Worm (Caenorhabditis elegans): ENCODE data around the gene C25H3.7.
A peak's percentile ranks its signal among the peaks of the same experiment; 100 is the strongest.
"Not testable (repeated sequence)": the region's sequence is repeated elsewhere in the genome, so short reads cannot be mapped to it uniquely, and the experiment has no call there.

The C25H3.7 gene

DNA sequence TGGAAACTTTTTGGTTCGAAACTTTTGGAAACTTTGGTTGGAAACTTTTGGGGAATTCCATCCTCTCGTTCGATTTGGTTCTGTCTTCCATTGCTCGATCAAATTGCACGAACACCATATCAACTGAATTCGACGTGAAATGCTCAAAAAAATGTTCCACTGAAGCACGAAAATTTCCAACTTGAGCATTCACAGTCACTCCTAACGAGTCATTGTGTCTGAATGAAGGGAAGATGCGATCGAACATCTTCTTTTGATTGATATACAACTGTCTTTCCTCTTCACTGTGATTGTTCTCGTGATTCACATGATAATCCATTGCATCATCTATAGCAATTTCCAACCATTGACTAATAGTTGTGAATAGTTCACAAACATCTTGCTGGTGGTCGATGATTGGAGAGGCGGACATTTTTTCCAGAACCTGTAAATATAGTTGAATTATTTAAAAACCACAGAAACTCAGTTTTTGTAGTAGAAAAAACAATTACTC is 40.4 kb downstream of the C25H3.7 start, which contains the start of gene F59E12.15:
Gene F59E12.15 (minus strand): TSS at position 51 of the 493 bp plus-strand sequence.
- no peak for TF ChIP-seq K02D7.2 (tag; optimal IDR thresholded peaks at IDR 0.05)
- TF ChIP-seq unc-55 (GFP tag; optimal IDR thresholded peaks at IDR 0.05) = no peak
- TF ChIP-seq zip-5 (tag; optimal IDR thresholded peaks at IDR 0.05) = no peak
- no peak for TF ChIP-seq pax-1 (tag; optimal IDR thresholded peaks at IDR 0.05)
- TF ChIP-seq C08G9.2 (tag; optimal IDR thresholded peaks at IDR 0.05) = no peak
- TF ChIP-seq tbx-2 (tag; optimal IDR thresholded peaks at IDR 0.05) = no peak
- no peak for TF ChIP-seq syd-9 (tag; optimal IDR thresholded peaks at IDR 0.05)
- TF ChIP-seq ceh-31 (tag; optimal IDR thresholded peaks at IDR 0.05) = no peak
- no peak for TF ChIP-seq pat-9 (tag; optimal IDR thresholded peaks at IDR 0.05)
- TF ChIP-seq ref-2 (tag; optimal IDR thresholded peaks at IDR 0.05) = no peak
- no peak for TF ChIP-seq ceh-9 (tag; optimal IDR thresholded peaks at IDR 0.05)
- TF ChIP-seq tbx-7 (tag; optimal IDR thresholded peaks at IDR 0.05) = no peak
- TF ChIP-seq ama-1 (optimal IDR thresholded peaks at IDR 0.05) = no peak
- TF ChIP-seq sox-2 (GFP tag; IDR thresholded peaks at IDR 0.05) = no peak
- TF ChIP-seq lin-11 (tag; optimal IDR thresholded peaks at IDR 0.05) = no peak

DNA sequence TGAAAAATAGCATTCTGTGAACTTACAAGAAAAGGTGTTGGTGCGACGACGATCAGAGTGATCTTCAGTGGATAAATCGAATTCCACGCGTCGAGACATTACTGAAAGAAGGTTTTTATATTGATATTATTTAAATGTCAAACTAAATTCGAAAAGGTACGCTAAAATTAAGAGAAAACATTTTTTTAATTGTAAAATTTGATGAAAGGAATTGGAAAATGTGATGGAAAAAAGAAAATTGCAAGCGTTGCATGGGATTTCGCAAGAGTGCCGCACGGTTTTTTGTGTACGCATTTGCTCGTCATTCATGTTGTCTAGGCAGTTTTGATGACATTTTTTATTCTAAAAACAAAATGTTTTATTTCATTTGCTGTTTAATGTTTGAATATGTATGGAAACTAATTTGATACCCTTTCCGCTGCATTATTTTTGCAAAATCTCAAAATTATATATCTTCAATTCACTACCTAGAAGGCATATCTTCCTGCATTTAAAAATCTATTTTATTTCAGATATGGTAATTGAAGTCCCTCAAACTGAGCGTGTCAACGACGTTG is 46.3 kb downstream of the C25H3.7 start, which contains the start of the genes eif-3.L and npl-4.2:
Gene eif-3.L (minus strand): TSS at position 101 of the 557 bp plus-strand sequence.
Gene npl-4.2 (plus strand): TSS at position 507 of the 557 bp plus-strand sequence.
- not testable (repeated sequence) for TF ChIP-seq zip-5, eyg-1, lim-6 (tag; optimal IDR thresholded peaks at IDR 0.05)

DNA sequence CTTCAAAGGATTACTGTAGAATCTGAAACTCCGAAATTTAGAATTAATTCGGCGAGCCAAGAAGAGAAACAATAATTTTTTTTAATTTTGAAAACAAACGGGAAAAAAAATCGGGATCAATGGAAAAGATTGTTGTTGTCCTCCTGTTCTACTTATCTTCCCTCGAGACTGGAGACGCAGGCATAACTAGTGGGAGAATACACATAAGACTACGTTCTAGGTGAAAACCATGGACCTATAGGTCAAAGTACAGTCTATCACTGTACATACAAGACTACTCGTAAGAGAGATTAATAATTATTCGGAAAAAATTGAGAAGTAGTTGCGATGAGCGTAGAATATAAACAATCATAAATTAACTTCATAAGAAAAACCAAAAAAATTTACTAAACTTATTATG is 49.4 kb downstream of the C25H3.7 start, which contains the start of gene dhs-6:
Gene dhs-6 (minus strand): TSS at position 22 of the 400 bp plus-strand sequence.
- no peak for TF ChIP-seq pha-4 (tag; optimal IDR thresholded peaks at IDR 0.05)
- TF ChIP-seq elt-2 (tag; optimal IDR thresholded peaks at IDR 0.05) = peak; percentile 45
- no peak for TF ChIP-seq npax-4 (tag; optimal IDR thresholded peaks at IDR 0.05)
- no peak for TF ChIP-seq pax-1 (tag; optimal IDR thresholded peaks at IDR 0.05)
- TF ChIP-seq ztf-16 (tag; optimal IDR thresholded peaks at IDR 0.05) = no peak
- no peak for TF ChIP-seq unc-3 (GFP tag; conservative IDR thresholded peaks at IDR 0.05)
- TF ChIP-seq unc-3 (tag; optimal IDR thresholded peaks at IDR 0.05) = no peak
- TF ChIP-seq ceh-6 (GFP tag; optimal IDR thresholded peaks at IDR 0.05) = no peak
- TF ChIP-seq ceh-2 (tag; optimal IDR thresholded peaks at IDR 0.05) = no peak
